Worm (Caenorhabditis elegans): Measurements from ENCODE around the gene Y69E1A.4.

DNA sequence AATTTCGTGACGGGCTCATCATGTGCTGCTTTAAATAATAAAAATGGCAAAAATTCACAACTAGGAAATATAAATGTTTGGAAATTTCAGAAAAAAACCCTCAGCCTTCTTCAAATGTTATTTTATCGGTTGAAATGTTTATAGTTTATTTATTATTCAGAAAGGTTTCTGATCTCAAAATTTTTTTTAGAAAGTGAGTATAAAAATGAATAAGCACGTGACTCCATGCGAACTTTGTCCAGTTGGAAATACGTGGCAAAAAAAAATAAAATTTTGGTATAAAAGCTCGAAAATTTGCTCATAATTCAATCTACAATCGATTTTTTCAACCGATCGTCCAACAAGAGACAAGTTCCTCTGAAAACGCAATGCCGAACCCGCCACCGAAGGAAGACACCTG lies 5.5 kb upstream of the Y69E1A.4 start, which contains the start of gene nsph-3.1:
- no peak for TF ChIP-seq ZK546.5 (tag; optimal IDR thresholded peaks at IDR 0.05)
- TF ChIP-seq ama-1 (optimal IDR thresholded peaks at IDR 0.05), result no peak
- no peak for TF ChIP-seq nfya-1 (tag; optimal IDR thresholded peaks at IDR 0.05; ENCODE audit: insufficient read depth)
- no peak for TF ChIP-seq ceh-82 (tag; optimal IDR thresholded peaks at IDR 0.05)
- TF ChIP-seq pha-4 (tag; optimal IDR thresholded peaks at IDR 0.05), result no peak
- TF ChIP-seq fos-1 (tag; optimal IDR thresholded peaks at IDR 0.05), result no peak
- no peak for TF ChIP-seq skn-1 (tag; optimal IDR thresholded peaks at IDR 0.05)
- no peak for TF ChIP-seq elt-1 (tag; optimal IDR thresholded peaks at IDR 0.05)
- TF ChIP-seq unc-39 (tag; optimal IDR thresholded peaks at IDR 0.05), result no peak
- TF ChIP-seq nhr-237 (tag; optimal IDR thresholded peaks at IDR 0.05), result no peak
- no peak for TF ChIP-seq ztf-4 (tag; optimal IDR thresholded peaks at IDR 0.05)
- no peak for TF ChIP-seq nhr-77 (tag; optimal IDR thresholded peaks at IDR 0.05)
- TF ChIP-seq unc-62 (GFP tag; optimal IDR thresholded peaks at IDR 0.05), result no peak
- no peak for TF ChIP-seq lin-39 (tag; optimal IDR thresholded peaks at IDR 0.05)
